Worm (Caenorhabditis elegans) whole organism, L3 larva: ENCODE measurements around the gene nape-1.

ENCODE experiments used
- R02D3.7 ChIP-seq: fragments of 150-350 bp; optimal IDR thresholded peaks from 2 replicates; lab custom pipeline; 2014; ENCODE audit warnings: missing biosample characterization, missing genetic modification characterization
- ZK546.5 ChIP-seq: sonication (generic microtip); optimal IDR thresholded peaks from 2 replicates; lab custom pipeline; 2017; ENCODE audit warnings: missing biosample characterization, missing genetic modification characterization
- aly-2 ChIP-seq: fragments of 150-350 bp; optimal IDR thresholded peaks from 2 replicates; lab custom pipeline; 2014; ENCODE audit warnings: missing biosample characterization, missing genetic modification characterization
- ama-1 ChIP-seq: fragments of 150-350 bp; optimal IDR thresholded peaks from 2 replicates; lab custom pipeline; 2018
- ceh-28 ChIP-seq: fragments of 150-350 bp; optimal IDR thresholded peaks from 2 replicates; lab custom pipeline; 2014; ENCODE audit warnings: missing biosample characterization, missing genetic modification reagents, missing genetic modification characterization
- ceh-9 ChIP-seq: sonication (generic microtip); optimal IDR thresholded peaks from 2 replicates; lab custom pipeline; 2018; ENCODE audit warnings: missing biosample characterization, missing genetic modification characterization
- daf-12 ChIP-seq: fragments of 150-350 bp; optimal IDR thresholded peaks from 2 replicates; lab custom pipeline; 2014; ENCODE audit warnings: missing biosample characterization, missing genetic modification reagents, missing genetic modification characterization
- egl-27 ChIP-seq: sonication (generic microtip); optimal IDR thresholded peaks from 4 replicates; lab custom pipeline; 2017; ENCODE audit warnings: missing biosample characterization, missing genetic modification reagents, missing genetic modification characterization
- egl-5 ChIP-seq: fragments of 150-350 bp; optimal IDR thresholded peaks from 2 replicates; lab custom pipeline; 2017; ENCODE audit warnings: missing biosample characterization, missing genetic modification reagents, missing genetic modification characterization, inconsistent platforms
- elt-1 ChIP-seq: fragments of 150-350 bp; optimal IDR thresholded peaks from 2 replicates; lab custom pipeline; 2014; ENCODE audit warnings: missing biosample characterization, missing genetic modification characterization
- elt-2 ChIP-seq: sonication (generic microtip); optimal IDR thresholded peaks from 2 replicates; lab custom pipeline; 2016; ENCODE audit warnings: missing genetic modification reagents, mild to moderate bottlenecking, missing genetic modification characterization, missing compliant biosample characterization
- elt-3 ChIP-seq, 3 experiments: fragments of 150-350 bp in 1 of 3; sonication (generic microtip) in 2 of 3; optimal IDR thresholded peaks; 2 replicates in 2 of 3; 4 replicates in 1 of 3; lab custom pipeline; 2014 to 2017; ENCODE audit warnings: missing biosample characterization in 3 of 3, missing genetic modification characterization in 3 of 3
- fkh-10 ChIP-seq: sonication (generic microtip); optimal IDR thresholded peaks from 2 replicates; lab custom pipeline; 2017; ENCODE audit warnings: missing biosample characterization, missing genetic modification reagents, missing genetic modification characterization
- fkh-2 ChIP-seq: fragments of 150-350 bp; optimal IDR thresholded peaks from 2 replicates; lab custom pipeline; 2014; ENCODE audit warnings: missing biosample characterization, missing genetic modification reagents, missing genetic modification characterization
- fos-1 ChIP-seq: fragments of 150-350 bp; optimal IDR thresholded peaks from 2 replicates; lab custom pipeline; 2014; ENCODE audit warnings: missing biosample characterization, missing genetic modification characterization
- jun-1 ChIP-seq: fragments of 150-350 bp; optimal IDR thresholded peaks from 2 replicates; lab custom pipeline; 2014; ENCODE audit warnings: missing biosample characterization, missing genetic modification reagents, missing genetic modification characterization
- lin-15B ChIP-seq: fragments of 150-350 bp; optimal IDR thresholded peaks from 2 replicates; lab custom pipeline; 2014; ENCODE audit warnings: missing biosample characterization, missing genetic modification characterization
- lin-39 ChIP-seq: fragments of 150-350 bp; optimal IDR thresholded peaks from 2 replicates; lab custom pipeline; 2018; ENCODE audit warnings: missing biosample characterization, missing genetic modification reagents, missing genetic modification characterization
- lsy-12 ChIP-seq: sonication (generic microtip); optimal IDR thresholded peaks from 2 replicates; lab custom pipeline; 2016; ENCODE audit warnings: mild to moderate bottlenecking, missing genetic modification characterization, missing compliant biosample characterization
- mdl-1 ChIP-seq: fragments of 150-350 bp; optimal IDR thresholded peaks from 2 replicates; lab custom pipeline; 2014; ENCODE audit warnings: missing biosample characterization, missing genetic modification characterization
- nhr-12 ChIP-seq: fragments of 150-350 bp; optimal IDR thresholded peaks from 2 replicates; lab custom pipeline; 2014; ENCODE audit warnings: missing biosample characterization, missing genetic modification characterization
- nhr-23 ChIP-seq: fragments of 150-350 bp; optimal IDR thresholded peaks from 2 replicates; lab custom pipeline; 2014; ENCODE audit warnings: missing biosample characterization, missing genetic modification reagents, missing genetic modification characterization
- nhr-237 ChIP-seq: fragments of 150-350 bp; optimal IDR thresholded peaks from 2 replicates; lab custom pipeline; 2014; ENCODE audit warnings: missing biosample characterization, missing genetic modification characterization
- nhr-25 ChIP-seq: sonication (generic microtip); optimal IDR thresholded peaks from 2 replicates; lab custom pipeline; 2017; ENCODE audit warnings: missing biosample characterization, missing genetic modification characterization
- nhr-43 ChIP-seq: sonication (generic microtip); optimal IDR thresholded peaks from 2 replicates; lab custom pipeline; 2016; ENCODE audit warnings: mild to moderate bottlenecking, missing genetic modification characterization, missing compliant biosample characterization; ENCODE audit not compliant: poor library complexity, severe bottlenecking
- nhr-67 ChIP-seq: fragments of 150-350 bp; optimal IDR thresholded peaks from 2 replicates; lab custom pipeline; 2014; ENCODE audit warnings: missing biosample characterization, missing genetic modification characterization
- nhr-77 ChIP-seq: fragments of 150-350 bp; optimal IDR thresholded peaks from 2 replicates; lab custom pipeline; 2014; ENCODE audit warnings: missing biosample characterization, missing genetic modification characterization
- pha-4 ChIP-seq: fragments of 150-350 bp; optimal IDR thresholded peaks from 2 replicates; lab custom pipeline; 2014; ENCODE audit warnings: missing biosample characterization, missing genetic modification reagents, missing genetic modification characterization
- sea-2 ChIP-seq: fragments of 150-350 bp; sonication (generic microtip); optimal IDR thresholded peaks from 4 replicates; lab custom pipeline; 2014; ENCODE audit warnings: missing biosample characterization, missing genetic modification reagents, missing genetic modification characterization
- skn-1 ChIP-seq: fragments of 150-350 bp; optimal IDR thresholded peaks from 2 replicates; lab custom pipeline; 2014; ENCODE audit warnings: missing biosample characterization, missing genetic modification characterization
- snpc-4 ChIP-seq: fragments of 150-350 bp; optimal IDR thresholded peaks from 2 replicates; lab custom pipeline; 2014; ENCODE audit warnings: missing biosample characterization, missing genetic modification characterization
- unc-39 ChIP-seq: sonication (generic microtip); optimal IDR thresholded peaks from 4 replicates; lab custom pipeline; 2017; ENCODE audit warnings: missing biosample characterization, missing genetic modification characterization
- unc-62 ChIP-seq: fragments of 150-350 bp; sonication (generic microtip); optimal IDR thresholded peaks from 4 replicates; lab custom pipeline; 2014; ENCODE audit warnings: missing biosample characterization, missing genetic modification reagents, missing genetic modification characterization
- ztf-11 ChIP-seq: fragments of 150-350 bp; optimal IDR thresholded peaks from 2 replicates; lab custom pipeline; 2014; ENCODE audit warnings: missing biosample characterization, missing genetic modification characterization

The nape-1 gene

DNA sequence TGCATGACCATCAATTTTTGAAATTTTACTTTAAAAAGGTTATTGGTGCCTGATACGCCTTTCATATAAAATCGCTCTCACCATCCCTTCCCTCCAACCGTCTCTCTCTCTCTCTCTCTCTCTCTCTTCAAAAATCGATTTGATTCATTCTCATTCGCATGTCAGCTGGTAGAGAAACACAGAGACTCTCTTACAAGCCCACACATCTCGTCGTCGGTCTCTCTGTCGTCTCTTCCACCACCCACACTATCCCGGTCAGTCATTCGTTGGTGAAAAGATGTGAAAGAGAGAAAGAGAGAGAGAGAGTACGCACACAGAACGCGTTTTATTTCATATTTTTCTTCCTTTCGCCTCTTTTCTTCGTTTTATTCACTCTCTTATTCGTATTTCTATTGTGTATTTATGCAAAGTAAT lies 1.8 kb upstream of the nape-1 start (continued):
- TF ChIP-seq fos-1 (no peak), ceh-28 (tag; lab: Kevin White, UChicago) (peak; percentile 95), sea-2 (GFP tag; lab: Kevin White, UChicago) (no peak)

ce11 chrIV:3741874-3742273 lies 1.2 kb upstream of the nape-1 start:
- no peak for TF ChIP-seq unc-39 (tag; lab: Kevin White, UChicago)
- no peak for TF ChIP-seq fos-1
- TF ChIP-seq nhr-67 (tag; lab: Kevin White, UChicago): no peak
- no peak for TF ChIP-seq ztf-11 (tag; lab: Kevin White, UChicago)
- no peak for TF ChIP-seq nhr-23 (tag; lab: Kevin White, UChicago)
- TF ChIP-seq jun-1 (tag; lab: Kevin White, UChicago): no peak
- TF ChIP-seq nhr-43 (tag; lab: Kevin White, UChicago): no peak
- no peak for TF ChIP-seq ama-1
- TF ChIP-seq nhr-77 (tag; lab: Kevin White, UChicago): no peak
- no peak for TF ChIP-seq aly-2 (tag; lab: Kevin White, UChicago)
- TF ChIP-seq pha-4 (tag; lab: Kevin White, UChicago): no peak
- no peak for TF ChIP-seq unc-62 (GFP tag; lab: Kevin White, UChicago)
- TF ChIP-seq fkh-10: no peak
- TF ChIP-seq ceh-9 (tag; lab: Kevin White, UChicago): no peak

DNA sequence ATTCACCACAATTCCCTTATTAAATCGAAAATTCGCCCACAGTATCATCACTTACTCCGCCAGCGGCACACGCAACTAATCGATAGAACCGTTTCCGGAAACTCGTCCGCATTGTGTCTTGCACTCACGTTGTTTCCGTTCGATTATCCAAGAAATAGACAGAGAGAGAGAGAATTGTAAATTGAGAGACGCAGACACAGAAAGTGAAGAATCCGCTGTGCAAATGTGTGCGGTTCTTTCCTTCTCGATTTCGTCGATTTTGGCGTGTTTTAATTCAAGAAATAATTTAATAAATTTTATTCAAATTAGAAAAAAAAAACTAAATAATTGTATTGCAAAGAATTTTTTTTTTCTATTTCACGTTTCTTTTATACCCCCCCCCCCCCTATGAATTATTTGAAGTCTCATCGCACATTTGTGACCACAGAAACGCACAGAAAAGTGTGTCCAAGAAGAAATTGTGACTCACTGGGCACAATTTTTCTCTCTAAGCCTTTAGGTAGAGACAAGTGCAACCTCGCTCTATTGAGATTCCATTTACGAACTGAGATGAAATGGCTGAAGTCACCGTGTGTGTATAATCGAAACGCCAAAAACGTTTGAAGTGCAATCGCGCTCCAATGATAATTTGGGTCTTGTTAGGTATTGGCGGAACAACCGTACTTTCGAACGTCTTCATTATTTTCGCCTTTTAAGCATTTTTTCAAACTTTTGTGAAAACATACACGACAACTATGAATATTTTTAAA lies 1.9 kb downstream of the nape-1 start, which contains the start of gene nape-2:
Gene nape-2, minus strand, starts transcription at position 271 of the 749 bp plus-strand sequence.
- TF ChIP-seq unc-62 (GFP tag; lab: Kevin White, UChicago) (no peak), fkh-2 (tag; lab: Kevin White, UChicago) (no peak), egl-27 (tag; lab: Kevin White, UChicago) (no peak), lin-15B (tag; lab: Kevin White, UChicago) (peak; percentile 23), nhr-23 (tag; lab: Kevin White, UChicago) (no peak), jun-1 (tag; lab: Kevin White, UChicago) (no peak), lin-39 (tag; lab: Kevin White, UChicago) (peak; percentile 33), skn-1 (tag; lab: Kevin White, UChicago) (no peak), egl-5 (tag; lab: Kevin White, UChicago) (no peak), ztf-11 (tag; lab: Kevin White, UChicago) (no peak), elt-2 (no peak), lsy-12 (no peak), pha-4 (tag; lab: Kevin White, UChicago) (peak; percentile 31), snpc-4 (no peak), sea-2 (GFP tag; lab: Kevin White, UChicago) (no peak), daf-12 (no peak), fos-1 (no peak), elt-3 (tag; optimal IDR thresholded peaks at IDR 0.05; lab: Kevin White, UChicago) (no peak), elt-1 (tag; lab: Kevin White, UChicago) (no peak)

- TF ChIP-seq nhr-237 (tag; lab: Kevin White, UChicago) (no peak), R02D3.7 (no peak), unc-62 (GFP tag; lab: Kevin White, UChicago) (no peak), fkh-10 (no peak), sea-2 (GFP tag; lab: Kevin White, UChicago) (no peak), ZK546.5 (tag; lab: Kevin White, UChicago) (no peak), nhr-25 (tag; lab: Kevin White, UChicago) (no peak), skn-1 (tag; lab: Kevin White, UChicago) (no peak), mdl-1 (tag; lab: Kevin White, UChicago) (no peak), nhr-12 (tag; lab: Kevin White, UChicago) (no peak), nhr-77 (tag; lab: Kevin White, UChicago) (no peak), lin-15B (tag; lab: Kevin White, UChicago) (no peak)
Measured at ce11 chrIV:3736244-3736643, 4.4 kb downstream of the nape-1 start.
